Worm (Caenorhabditis elegans): ENCODE results near the gene Y39H10B.3.

The Y39H10B.3 gene

ce11 chrV:3716279-3716887 is 45.8 kb downstream of the Y39H10B.3 start (continued):
- no peak; the same call in 1 of the 2 replicates for TF ChIP-seq T26A8.4 (GFP tag; IDR thresholded peaks at IDR 0.05)
- TF ChIP-seq lsy-2 (tag; optimal IDR thresholded peaks at IDR 0.05): peak; percentile 47 to 75
- no peak for TF ChIP-seq lin-38 (GFP tag; IDR thresholded peaks at IDR 0.05)
- TF ChIP-seq ces-1 (GFP tag; optimal IDR thresholded peaks at IDR 0.05): no peak
- no peak for TF ChIP-seq ztf-7 (tag; optimal IDR thresholded peaks at IDR 0.05)
- no peak for TF ChIP-seq ceh-32 (tag; optimal IDR thresholded peaks at IDR 0.05; ENCODE audit: poor library complexity)
- TF ChIP-seq nhr-111 (GFP tag; optimal IDR thresholded peaks at IDR 0.05): no peak
- no peak for TF ChIP-seq php-3 (GFP tag; IDR thresholded peaks at IDR 0.05)
- no peak for TF ChIP-seq F44E2.7 (GFP tag; IDR thresholded peaks at IDR 0.05)
- no peak for TF ChIP-seq ceh-82 (tag; optimal IDR thresholded peaks at IDR 0.05)
- no peak for TF ChIP-seq Y48G9A.11 (GFP tag; IDR thresholded peaks at IDR 0.05)
- TF ChIP-seq pqm-1 (tag; optimal IDR thresholded peaks at IDR 0.05): no peak
- no peak for TF ChIP-seq unc-130 (GFP tag; optimal IDR thresholded peaks at IDR 0.05)
- TF ChIP-seq daf-16 (GFP tag; optimal IDR thresholded peaks at IDR 0.05): no peak
- TF ChIP-seq daf-16 (tag; optimal IDR thresholded peaks at IDR 0.05): no peak
- TF ChIP-seq daf-12 (tag; optimal IDR thresholded peaks at IDR 0.05): no peak
- TF ChIP-seq mep-1 (tag; optimal IDR thresholded peaks at IDR 0.05): peak; percentile 71
- TF ChIP-seq nhr-25 (tag; optimal IDR thresholded peaks at IDR 0.05; ENCODE audit: borderline replicate concordance, insufficient read depth): no peak
- peak; percentile 39; the same call in 1 of the 2 replicates for TF ChIP-seq dmd-6 (GFP tag; IDR thresholded peaks at IDR 0.05)
- no peak for TF ChIP-seq nhr-28 (tag; optimal IDR thresholded peaks at IDR 0.05)
- TF ChIP-seq rbr-2 (tag; optimal IDR thresholded peaks at IDR 0.05): no peak
- no peak for TF ChIP-seq snpc-4 (tag; optimal IDR thresholded peaks at IDR 0.05)
- TF ChIP-seq attf-4 (tag; optimal IDR thresholded peaks at IDR 0.05): no peak
- no peak for TF ChIP-seq zip-2 (tag; optimal IDR thresholded peaks at IDR 0.05)
- no peak for TF ChIP-seq ZK337.2 (GFP tag; IDR thresholded peaks at IDR 0.05)
- TF ChIP-seq aly-2 (tag; optimal IDR thresholded peaks at IDR 0.05): no peak
- TF ChIP-seq duxl-1 (tag; optimal IDR thresholded peaks at IDR 0.05; ENCODE audit: poor library complexity): no peak
- peak; percentile 87 for TF ChIP-seq ctbp-1 (GFP tag; IDR thresholded peaks at IDR 0.05)

- peak; percentile 65 for TF ChIP-seq hlh-30 (tag; optimal IDR thresholded peaks at IDR 0.05; ENCODE audit: insufficient read depth)
- TF ChIP-seq mep-1 (tag; optimal IDR thresholded peaks at IDR 0.05): peak; percentile 59
- peak; percentile 99 for TF ChIP-seq aha-1 (tag)
- peak in 1 of 2 experiments; percentile 48 for TF ChIP-seq mdl-1 (tag; optimal IDR thresholded peaks at IDR 0.05)
- TF ChIP-seq nhr-48 (tag; optimal IDR thresholded peaks at IDR 0.05): no peak
- TF ChIP-seq tag-97 (GFP tag; IDR thresholded peaks at IDR 0.05): no peak
- no peak for TF ChIP-seq T26A8.4 (GFP tag; IDR thresholded peaks at IDR 0.05)
- TF ChIP-seq pqm-1 (tag; optimal IDR thresholded peaks at IDR 0.05): no peak
- peak; percentile 21; the same call in 1 of the 2 replicates for TF ChIP-seq dmd-6 (GFP tag; IDR thresholded peaks at IDR 0.05)
- TF ChIP-seq unc-62 (GFP tag; optimal IDR thresholded peaks at IDR 0.05 in 1 of 2): peak in 1 of 2 experiments; percentile 99
- TF ChIP-seq unc-62 (tag; optimal IDR thresholded peaks at IDR 0.05): no peak
- TF ChIP-seq hif-1 (tag; optimal IDR thresholded peaks at IDR 0.05): peak in 1 of 2 experiments; percentile 26
- TF ChIP-seq ceh-82 (tag; optimal IDR thresholded peaks at IDR 0.05): no peak
- peak; percentile 61 for TF ChIP-seq fkh-10 (GFP tag; optimal IDR thresholded peaks at IDR 0.05)
- TF ChIP-seq hmg-1.1 (GFP tag; IDR thresholded peaks at IDR 0.05): peak; percentile 57; the same call in 1 of the 2 replicates
- peak; percentile 47; the same call in 1 of the 2 replicates for TF ChIP-seq ctbp-1 (GFP tag; IDR thresholded peaks at IDR 0.05)
- peak; percentile 14 for TF ChIP-seq nhr-11 (tag; optimal IDR thresholded peaks at IDR 0.05)
- no peak for TF ChIP-seq snpc-1.2 (GFP tag; IDR thresholded peaks at IDR 0.05)
- peak in 1 of 2 experiments; percentile 68 for TF ChIP-seq lsy-2 (tag; optimal IDR thresholded peaks at IDR 0.05)
- TF ChIP-seq daf-16 (GFP tag; optimal IDR thresholded peaks at IDR 0.05): no peak
- no peak for TF ChIP-seq daf-16 (tag; optimal IDR thresholded peaks at IDR 0.05)
- no peak for TF ChIP-seq zfp-3 (GFP tag; conservative IDR thresholded peaks at IDR 0.05)
- no peak for TF ChIP-seq mdt-29 (GFP tag; IDR thresholded peaks at IDR 0.05)
- TF ChIP-seq zag-1 (tag; optimal IDR thresholded peaks at IDR 0.05): no peak
- TF ChIP-seq zip-11 (GFP tag; IDR thresholded peaks at IDR 0.05): no peak
- TF ChIP-seq set-16 (GFP tag; IDR thresholded peaks at IDR 0.05): 0 out of 2 replicates have a peak, but pooled peaks have one; percentile 24
- no peak for TF ChIP-seq ceh-28 (tag; optimal IDR thresholded peaks at IDR 0.05)
- TF ChIP-seq lim-7 (GFP tag; IDR thresholded peaks at IDR 0.05): no peak
- TF ChIP-seq F37D6.2 (tag; optimal IDR thresholded peaks at IDR 0.05): peak; percentile 26
- no peak for TF ChIP-seq pha-4 (GFP tag; IDR thresholded peaks at IDR 0.05)
- no peak for TF ChIP-seq pha-4 (tag; optimal IDR thresholded peaks at IDR 0.05)
- peak; percentile 67 for TF ChIP-seq rbr-2 (tag; optimal IDR thresholded peaks at IDR 0.05)
Observed at ce11 chrV:3717751-3718150, 47.2 kb downstream of the Y39H10B.3 start.
